Fruit fly (Drosophila melanogaster): ENCODE data around the gene CG7016.

dm6 chr3R:24860316-24860826, 2.4 kb upstream of the CG7016 start, which contains the start of gene CG13639:
- TF ChIP-seq CG8478 (optimal IDR thresholded peaks at IDR 0.05), result no peak
- no peak for TF ChIP-seq CTCF (optimal IDR thresholded peaks at IDR 0.05)

Data from S2 (cell line).